Fruit fly (Drosophila melanogaster): ENCODE measurements around the gene primo-2.

Gene primo-2

dm6 chr3R:13719053-13719452, 7.4 kb upstream of the primo-2 start:
- TF ChIP-seq CG8765 (GFP tag; IDR thresholded peaks at IDR 0.05) (no peak), Max (GFP tag; optimal IDR thresholded peaks at IDR 0.05) (no peak), crol (GFP tag; IDR thresholded peaks at IDR 0.05) (peak; percentile 28), CG3995 (GFP tag; optimal IDR thresholded peaks at IDR 0.05) (no peak), CG11247 (GFP tag; IDR thresholded peaks at IDR 0.05) (no peak), twi (tag; optimal IDR thresholded peaks at IDR 0.05) (peak; percentile 98), Sry-β (GFP tag; optimal IDR thresholded peaks at IDR 0.05) (no peak), CG9797 (GFP tag; optimal IDR thresholded peaks at IDR 0.05) (no peak), hbn (GFP tag; IDR thresholded peaks at IDR 0.05; ENCODE audit: partially characterized antibody) (no peak), CG17912 (GFP tag; optimal IDR thresholded peaks at IDR 0.05) (no peak), nom (GFP tag; optimal IDR thresholded peaks at IDR 0.05) (no peak), CG18619 (GFP tag; optimal IDR thresholded peaks at IDR 0.05) (no peak), chinmo (GFP tag; IDR thresholded peaks at IDR 0.05; ENCODE audit: partially characterized antibody) (0 out of 4 replicates have a peak, but pooled peaks have one; percentile 32), ara (GFP tag; IDR thresholded peaks at IDR 0.05) (0 out of 2 replicates have a peak, but pooled peaks have one; percentile 10), Taf1 (GFP tag; IDR thresholded peaks at IDR 0.05) (no peak), CG2199 (GFP tag; IDR thresholded peaks at IDR 0.05) (peak; percentile 74; the same call in 1 of the 3 replicates), Med (GFP tag) (peak; percentile 65), toy (GFP tag; IDR thresholded peaks at IDR 0.05) (no peak), NFAT (GFP tag; IDR thresholded peaks at IDR 0.05) (no peak)

dm6 chr3R:13718076-13718475, 6.4 kb upstream of the primo-2 start, which contains the start of gene Ubc87F:
Ubc87F (minus strand) TSS chr3R:13718176.
- TF ChIP-seq prd (optimal IDR thresholded peaks at IDR 0.05) = no peak
- no peak for TF ChIP-seq prd (GFP tag; IDR thresholded peaks at IDR 0.05)
- TF ChIP-seq sens (GFP tag) = peak; percentile 9

- TF ChIP-seq Atf3 (GFP tag; optimal IDR thresholded peaks at IDR 0.05) (no peak), Neu2 (GFP tag; optimal IDR thresholded peaks at IDR 0.05; ENCODE audit: borderline replicate concordance) (no peak), grau (tag; optimal IDR thresholded peaks at IDR 0.05) (no peak), CG32532 (GFP tag; IDR thresholded peaks at IDR 0.05) (no peak), oc (tag; optimal IDR thresholded peaks at IDR 0.05) (no peak), lbe (GFP tag; optimal IDR thresholded peaks at IDR 0.05) (no peak), kah (GFP tag; optimal IDR thresholded peaks at IDR 0.05) (no peak), NfI (GFP tag; optimal IDR thresholded peaks at IDR 0.05) (no peak), phol (tag; optimal IDR thresholded peaks at IDR 0.05) (no peak), mirr (GFP tag; optimal IDR thresholded peaks at IDR 0.05) (no peak), HLH4C (GFP tag; IDR thresholded peaks at IDR 0.05; ENCODE audit: partially characterized antibody) (no peak), en (GFP tag; optimal IDR thresholded peaks at IDR 0.05) (no peak), unpg (GFP tag; optimal IDR thresholded peaks at IDR 0.05) (peak; percentile 47), CG9727 (GFP tag; optimal IDR thresholded peaks at IDR 0.05) (no peak), Ada2b (GFP tag; IDR thresholded peaks at IDR 0.05) (no peak), lmd (GFP tag; IDR thresholded peaks at IDR 0.05) (peak; percentile 34; the same call in 1 of the 2 replicates), CG13123 (GFP tag; optimal IDR thresholded peaks at IDR 0.05) (no peak), psq (GFP tag; optimal IDR thresholded peaks at IDR 0.05) (no peak), Ptx1 (GFP tag; IDR thresholded peaks at IDR 0.05) (peak; percentile 63), CkIIα-i1 (GFP tag; IDR thresholded peaks at IDR 0.05) (no peak), dysf (GFP tag; IDR thresholded peaks at IDR 0.05) (peak; percentile 44; the same call in 1 of the 3 replicates), Dek (tag; optimal IDR thresholded peaks at IDR 0.05) (no peak), Stat92E (GFP tag; optimal IDR thresholded peaks at IDR 0.05) (no peak), Sox102F (GFP tag; optimal IDR thresholded peaks at IDR 0.05) (peak; percentile 17), CG13775 (GFP tag; optimal IDR thresholded peaks at IDR 0.05) (no peak), nmo (GFP tag; optimal IDR thresholded peaks at IDR 0.05) (peak; percentile 75), CG8924 (tag; optimal IDR thresholded peaks at IDR 0.05) (no peak), MBD-R2 (GFP tag; IDR thresholded peaks at IDR 0.05) (no peak)
These were observed 5.2 kb upstream of the primo-2 start for dm6 chr3R:13716827-13717226.

Measured in whole organism, embryonic.